Fruit fly (Drosophila melanogaster) S2 (cell line): Measurements from ENCODE around the gene ZAP3.

ENCODE experiments used
- CG8478 ChIP-seq: fragments of >200 bp; optimal IDR thresholded peaks from 2 replicates; lab custom pipeline; 2018
- CTCF ChIP-seq, 2 experiments: fragments of >200 bp; optimal IDR thresholded peaks; 2 replicates each; lab custom pipeline; 2018

The ZAP3 gene

DNA sequence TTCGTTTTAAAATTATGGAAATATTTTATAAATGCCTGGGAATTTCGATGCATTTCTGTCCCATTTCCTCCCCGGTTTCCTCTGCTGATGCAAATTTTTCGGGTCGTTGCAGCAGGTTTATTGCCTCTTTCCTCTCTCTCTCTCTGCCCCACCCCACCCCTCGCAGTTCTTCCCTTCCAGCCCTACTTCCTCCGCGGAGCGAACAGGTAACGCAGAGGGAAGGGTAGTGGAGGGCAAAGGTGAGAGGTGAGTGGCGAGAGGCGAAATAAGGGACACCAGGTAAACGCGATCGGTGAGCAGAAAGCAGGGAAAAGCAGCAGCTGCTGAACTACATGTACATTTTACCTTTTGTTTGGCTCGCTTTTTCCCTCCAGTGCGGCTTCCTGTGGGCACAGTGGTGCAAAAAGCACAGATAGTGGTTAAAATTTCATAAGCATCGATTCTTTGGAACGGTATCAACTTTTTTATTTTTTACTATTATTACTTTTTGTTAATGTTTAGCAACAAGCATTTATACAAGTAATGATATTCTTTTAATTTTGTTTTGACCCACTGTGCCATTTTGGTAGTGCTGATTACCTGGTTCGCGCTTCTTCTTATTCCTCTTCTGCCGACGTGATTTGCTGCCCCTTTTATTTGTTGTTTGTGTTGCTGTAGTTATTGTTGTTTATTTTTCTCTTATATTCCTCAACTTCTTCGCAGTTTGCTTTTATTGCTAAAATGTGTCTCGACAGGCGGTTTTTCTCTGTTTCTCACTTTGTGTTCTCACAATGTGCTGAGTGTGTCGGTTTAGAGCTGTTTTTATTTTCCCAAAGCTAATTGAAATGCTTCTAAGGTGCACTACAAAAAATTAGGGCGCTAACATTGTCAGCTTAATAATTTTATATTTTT lies 6.0 kb upstream of the ZAP3 start:
- TF ChIP-seq CTCF (optimal IDR thresholded peaks at IDR 0.05; lab: Kevin White, UChicago) (no peak), CG8478 (no peak)

DNA sequence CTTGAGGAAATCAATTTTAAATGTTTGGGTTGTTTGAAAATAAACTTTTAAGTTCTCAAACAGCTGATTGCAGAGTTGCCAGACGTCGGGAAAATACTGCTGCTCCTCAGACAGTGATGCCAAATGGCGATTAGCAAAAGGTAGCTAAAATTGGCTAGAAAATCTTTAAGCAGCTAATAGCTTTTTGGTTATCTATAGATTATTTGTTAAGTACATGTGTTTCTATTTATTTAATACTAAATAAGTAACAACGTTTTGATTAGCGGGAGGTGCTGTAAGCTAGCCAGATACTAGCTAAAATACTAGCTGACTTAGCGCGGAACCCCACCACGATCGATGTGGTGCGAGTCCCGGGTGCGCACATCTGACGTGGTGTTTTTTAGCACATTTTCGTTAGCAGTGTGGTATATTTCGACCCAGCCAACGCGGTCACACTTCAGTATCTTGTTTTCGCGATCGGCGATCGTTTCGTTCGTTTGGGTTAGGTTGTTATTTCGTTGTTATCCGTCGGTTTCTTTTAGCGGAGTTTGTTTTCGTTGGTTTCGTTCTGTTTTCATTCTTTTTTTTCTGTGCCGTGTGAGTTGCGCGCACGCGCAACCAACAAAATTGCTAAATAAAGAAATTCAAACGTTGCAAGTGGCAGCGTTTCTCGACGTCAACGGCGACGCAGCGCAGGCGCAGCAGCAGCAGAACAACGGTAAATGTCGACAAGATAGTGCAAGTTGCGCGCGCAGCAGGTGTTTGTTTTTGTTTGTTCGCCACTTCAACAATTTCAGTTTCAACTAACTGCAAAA lies 4.0 kb upstream of the ZAP3 start, which contains the start of the genes Naxe and RhoU:
Gene Naxe (minus strand): TSS at position 77 of the 794 bp plus-strand sequence.
Gene RhoU (plus strand): TSS at position 433 of the 794 bp plus-strand sequence.
- TF ChIP-seq CTCF (optimal IDR thresholded peaks at IDR 0.05; lab: Kevin White, UChicago), result peak; percentile 8 to 48
- no peak for TF ChIP-seq CG8478

DNA sequence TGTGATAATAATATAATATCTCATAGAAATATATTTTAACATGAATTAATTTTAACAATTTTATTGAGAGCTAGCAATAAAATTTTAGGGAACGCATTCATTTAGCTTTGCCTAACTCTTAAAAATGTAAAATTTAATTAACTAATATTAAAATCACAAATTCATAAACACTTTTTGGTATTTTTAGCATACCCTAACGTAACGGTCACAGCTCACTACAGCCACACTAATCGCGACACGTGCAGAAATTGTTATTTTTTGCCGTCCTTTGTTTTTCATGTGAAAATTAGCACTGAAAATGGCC lies 610 bp upstream of the ZAP3 start, which contains the start of gene CG2972:
Gene CG2972 (plus strand): TSS at position 205 of the 304 bp plus-strand sequence.
- TF ChIP-seq CTCF (optimal IDR thresholded peaks at IDR 0.05; lab: Kevin White, UChicago) (no peak), CG8478 (no peak)

- TF ChIP-seq CTCF (optimal IDR thresholded peaks at IDR 0.05; lab: Kevin White, UChicago), result no peak
- TF ChIP-seq CG8478, result no peak
Observed at dm6 chrX:10071516-10071915, 10.8 kb downstream of the ZAP3 start.

DNA sequence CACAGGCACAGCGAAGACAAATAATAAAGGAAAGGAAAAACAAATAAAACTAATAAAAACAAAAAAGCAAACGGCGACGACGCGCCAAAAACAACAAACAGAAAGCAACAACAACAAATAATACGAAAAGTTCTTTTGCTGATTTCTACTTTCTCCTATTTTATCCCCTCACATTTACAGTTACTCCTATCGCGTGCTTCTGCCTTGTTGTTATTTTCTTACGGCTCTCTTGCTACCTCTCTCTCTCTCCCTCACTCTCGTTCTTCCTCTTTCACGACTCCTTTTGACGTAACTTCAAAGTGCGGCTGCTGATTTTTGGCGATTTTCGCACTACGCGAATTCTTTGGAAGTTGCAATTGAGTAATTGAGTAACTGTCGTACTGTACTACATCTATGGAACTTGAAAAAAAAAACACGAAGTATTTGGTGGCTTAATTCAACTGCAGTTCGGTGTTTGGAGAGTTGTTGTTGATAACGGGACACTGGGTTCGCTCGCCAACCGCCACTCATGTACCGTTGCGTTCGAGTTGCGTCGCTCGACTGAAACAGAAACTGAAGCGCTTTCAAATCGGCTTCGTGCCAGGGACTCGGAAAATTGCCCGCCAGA lies 11.9 kb downstream of the ZAP3 start, which contains the start of gene CG15312:
Gene CG15312 (minus strand): TSS at position 544 of the 607 bp plus-strand sequence.
- no peak for TF ChIP-seq CTCF (optimal IDR thresholded peaks at IDR 0.05; lab: Kevin White, UChicago)

dm6 chrX:10067528-10067927 lies 14.8 kb downstream of the ZAP3 start:
- TF ChIP-seq CTCF (optimal IDR thresholded peaks at IDR 0.05; lab: Kevin White, UChicago) (no peak), CG8478 (no peak)

dm6 chrX:10061327-10061726 lies 21.0 kb downstream of the ZAP3 start, which contains the start of gene Gr9a:
Gr9a (plus strand) TSS chrX:10061627.
- TF ChIP-seq CTCF (optimal IDR thresholded peaks at IDR 0.05; lab: Kevin White, UChicago) (no peak), CG8478 (no peak)

DNA sequence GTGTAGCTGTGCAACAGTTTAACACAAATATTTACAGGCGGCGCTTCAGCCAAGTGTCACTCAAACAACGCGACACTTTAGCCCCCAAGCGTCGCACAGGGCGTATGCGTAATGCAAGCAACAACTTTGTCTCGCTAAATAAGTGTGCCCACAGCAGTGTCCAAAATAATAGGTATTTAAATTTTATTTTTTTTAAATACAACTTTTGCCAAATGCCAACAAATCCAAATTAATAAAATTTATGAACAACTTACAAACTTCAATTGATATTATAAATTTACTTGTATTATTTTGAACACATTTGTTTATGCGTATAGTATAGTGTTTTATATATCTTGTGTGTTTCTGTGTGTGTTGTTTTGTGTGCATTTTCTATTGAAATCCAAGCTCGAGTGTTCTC lies 24.3 kb downstream of the ZAP3 start:
- TF ChIP-seq CTCF (optimal IDR thresholded peaks at IDR 0.05; lab: Kevin White, UChicago) (no peak), CG8478 (no peak)

DNA sequence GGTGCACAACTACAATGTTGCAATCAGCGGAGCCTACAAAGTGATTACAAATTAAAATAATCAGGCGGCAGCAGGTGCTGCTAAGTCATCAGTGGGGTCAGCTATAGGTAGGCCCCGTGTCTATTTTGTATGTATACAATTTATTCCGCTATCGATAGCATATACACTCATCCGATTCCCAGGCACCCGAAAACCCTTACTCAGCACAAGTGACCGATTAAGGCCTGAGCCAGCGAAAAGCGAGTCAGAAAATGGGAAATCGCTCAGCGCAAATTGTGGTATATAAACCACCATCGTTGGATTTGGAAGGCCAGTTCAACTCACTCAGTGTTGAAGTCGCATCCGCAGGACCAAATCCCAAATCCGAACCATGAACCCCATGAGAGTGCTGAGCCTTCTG lies 28.7 kb downstream of the ZAP3 start, which contains the start of gene Yp1:
Gene Yp1 (plus strand): TSS at position 265 of the 400 bp plus-strand sequence.
- TF ChIP-seq CG8478 (no peak), CTCF (optimal IDR thresholded peaks at IDR 0.05; lab: Kevin White, UChicago) (no peak)

dm6 chrX:10052549-10052948 lies 29.7 kb downstream of the ZAP3 start, which contains the start of gene Yp2:
Yp2 (minus strand) TSS chrX:10052636.
- TF ChIP-seq CTCF (optimal IDR thresholded peaks at IDR 0.05; lab: Kevin White, UChicago) (no peak), CG8478 (no peak)

DNA sequence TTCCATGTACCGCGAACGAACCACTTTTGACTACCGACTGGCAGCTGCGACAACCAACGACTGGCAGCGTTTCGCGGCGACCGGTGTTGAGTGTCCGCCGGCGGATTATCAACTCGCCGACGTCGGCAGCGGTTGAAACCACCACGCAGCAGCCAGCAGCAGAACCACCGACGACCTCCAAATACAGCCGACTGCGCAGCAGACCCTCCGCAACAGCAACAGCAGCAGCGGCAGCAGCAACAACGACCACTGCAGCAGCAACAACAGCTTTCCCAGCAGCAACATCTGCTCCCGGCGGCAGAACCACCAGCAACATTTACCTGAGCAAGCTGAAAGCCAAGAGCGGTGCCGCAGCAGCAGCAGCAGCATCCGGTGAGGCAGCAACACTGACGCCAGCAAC lies 34.3 kb downstream of the ZAP3 start:
- TF ChIP-seq CTCF (optimal IDR thresholded peaks at IDR 0.05; lab: Kevin White, UChicago) (no peak), CG8478 (no peak)

DNA sequence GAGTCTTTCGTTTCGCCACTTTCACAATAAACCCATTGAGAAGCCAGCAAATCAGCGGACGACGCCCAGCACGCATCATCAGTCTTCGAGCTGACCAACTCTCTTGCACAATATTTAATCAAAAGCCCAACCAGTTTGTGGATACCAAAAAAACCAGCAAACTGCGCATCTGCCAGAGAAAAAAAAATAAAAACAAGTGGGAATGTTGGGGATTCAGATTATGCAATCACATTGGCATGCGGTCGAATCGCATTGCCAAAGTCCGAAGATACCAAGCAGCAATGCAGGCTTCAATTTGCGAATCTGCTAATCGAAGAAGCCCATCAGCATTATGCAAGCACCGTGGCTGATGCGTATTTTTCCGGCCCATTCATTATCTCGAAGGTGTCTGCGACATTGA lies 35.5 kb downstream of the ZAP3 start:
- TF ChIP-seq CG8478 (no peak), CTCF (optimal IDR thresholded peaks at IDR 0.05; lab: Kevin White, UChicago) (no peak)

dm6 chrX:10045763-10046162 lies 36.5 kb downstream of the ZAP3 start:
- no peak for TF ChIP-seq CG8478
- TF ChIP-seq CTCF (optimal IDR thresholded peaks at IDR 0.05; lab: Kevin White, UChicago), result no peak

- TF ChIP-seq CTCF (optimal IDR thresholded peaks at IDR 0.05; lab: Kevin White, UChicago) (no peak), CG8478 (no peak)
Observed at dm6 chrX:10043873-10044272, 38.4 kb downstream of the ZAP3 start.

DNA sequence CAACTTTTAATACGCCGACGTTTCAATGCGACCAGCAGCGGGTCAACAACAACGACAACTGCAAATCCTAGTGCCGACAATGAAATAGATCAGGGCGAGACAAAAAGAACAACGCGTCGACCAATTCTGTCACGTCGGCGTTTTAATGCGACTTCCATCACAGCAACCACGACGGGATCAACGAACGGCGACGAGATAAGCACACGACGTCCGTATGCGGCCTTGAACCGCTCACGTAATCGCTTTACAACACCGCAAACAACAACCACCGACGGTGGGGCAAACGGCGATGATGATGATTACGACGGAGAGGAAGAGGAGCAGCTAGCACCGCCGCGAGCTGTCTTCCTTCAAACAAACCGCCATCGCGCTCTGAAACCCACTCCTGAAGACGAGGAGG lies 42.8 kb downstream of the ZAP3 start:
- TF ChIP-seq CG8478, result no peak
- no peak for TF ChIP-seq CTCF (optimal IDR thresholded peaks at IDR 0.05; lab: Kevin White, UChicago)
